Worm (Caenorhabditis elegans) whole organism, L2 larva: ENCODE results near the gene C30A5.16.

ENCODE experiments used
- C34F6.9 ChIP-seq: fragments of 150-350 bp; optimal IDR thresholded peaks from 2 replicates; lab custom pipeline; 2014; ENCODE audit warnings: missing biosample characterization, missing genetic modification characterization
- Y55F3AM.14 ChIP-seq: fragments of 200-800 bp; sonication (Bioruptor generic); optimal IDR thresholded peaks from 2 replicates; lab custom pipeline; 2018; ENCODE audit warnings: mild to moderate bottlenecking, missing genetic modification characterization, missing compliant biosample characterization
- ceh-82 ChIP-seq: fragments of 150-350 bp; optimal IDR thresholded peaks from 2 replicates; lab custom pipeline; 2014; ENCODE audit warnings: missing biosample characterization, missing genetic modification characterization
- dmd-4 ChIP-seq: sonication (generic microtip); optimal IDR thresholded peaks from 2 replicates; lab custom pipeline; 2017; ENCODE audit warnings: missing biosample characterization, missing genetic modification characterization
- egl-27 ChIP-seq: sonication (generic microtip); optimal IDR thresholded peaks from 3 replicates; lab custom pipeline; 2017; ENCODE audit warnings: missing biosample characterization, missing genetic modification reagents, missing genetic modification characterization
- lin-13 ChIP-seq: fragments of 150-350 bp; optimal IDR thresholded peaks from 2 replicates; lab custom pipeline; 2014; ENCODE audit warnings: missing biosample characterization, missing genetic modification reagents, missing genetic modification characterization
- mab-5 ChIP-seq: fragments of 150-350 bp; optimal IDR thresholded peaks from 2 replicates; lab custom pipeline; 2014; ENCODE audit warnings: missing biosample characterization, missing genetic modification characterization
- nhr-10 ChIP-seq: sonication (generic microtip); optimal IDR thresholded peaks from 2 replicates; lab custom pipeline; 2017; ENCODE audit warnings: missing biosample characterization, missing genetic modification characterization
- nhr-11 ChIP-seq: fragments of 150-350 bp; optimal IDR thresholded peaks from 2 replicates; lab custom pipeline; 2014; ENCODE audit warnings: missing biosample characterization, missing genetic modification characterization
- nhr-12 ChIP-seq: fragments of 150-350 bp; optimal IDR thresholded peaks from 2 replicates; lab custom pipeline; 2014; ENCODE audit warnings: missing biosample characterization, missing genetic modification characterization
- nhr-77 ChIP-seq: fragments of 150-350 bp; optimal IDR thresholded peaks from 2 replicates; lab custom pipeline; 2014; ENCODE audit warnings: missing biosample characterization, missing genetic modification characterization
- unc-55 ChIP-seq: fragments of 150-350 bp; sonication (generic microtip); optimal IDR thresholded peaks from 3 replicates; lab custom pipeline; 2014; ENCODE audit warnings: missing biosample characterization, missing genetic modification reagents, missing genetic modification characterization
- ztf-4 ChIP-seq: fragments of 150-350 bp; optimal IDR thresholded peaks from 2 replicates; lab custom pipeline; 2014; ENCODE audit warnings: missing biosample characterization, missing genetic modification characterization

- no peak for TF ChIP-seq ztf-4 (tag; lab: Kevin White, UChicago)
- no peak for TF ChIP-seq nhr-11 (tag; lab: Kevin White, UChicago)
- TF ChIP-seq C34F6.9 (tag; lab: Kevin White, UChicago) = no peak
- TF ChIP-seq dmd-4 = no peak
- TF ChIP-seq Y55F3AM.14 (GFP tag; lab: Kevin White, UChicago) = no peak
- no peak for TF ChIP-seq nhr-10 (tag; lab: Kevin White, UChicago)
- no peak for TF ChIP-seq nhr-12 (tag; lab: Kevin White, UChicago)
- TF ChIP-seq lin-13 (GFP tag; lab: Kevin White, UChicago) = no peak
- no peak for TF ChIP-seq nhr-77 (tag; lab: Kevin White, UChicago)
- no peak for TF ChIP-seq unc-55 (GFP tag; lab: Kevin White, UChicago)
- TF ChIP-seq mab-5 = no peak
- no peak for TF ChIP-seq ceh-82 (tag; lab: Kevin White, UChicago)
- TF ChIP-seq egl-27 (tag; lab: Kevin White, UChicago) = no peak
These were observed 45.4 kb downstream of the C30A5.16 start, which contains the start of gene col-91 for ce11 chrIII:8263377-8263776.
